Worm (Caenorhabditis elegans): ENCODE measurements around the gene duo-1.

The duo-1 gene

ce11 chrV:11546795-11547194 is 7.6 kb upstream of the duo-1 start, which contains the start of gene F38B7.11:
TSS of gene F38B7.11 (plus strand) at chrV:11547095.
- TF ChIP-seq W03F9.2 (tag; optimal IDR thresholded peaks at IDR 0.05): no peak
- no peak for TF ChIP-seq dao-5 (tag; optimal IDR thresholded peaks at IDR 0.05)
- TF ChIP-seq him-1 (tag; optimal IDR thresholded peaks at IDR 0.05): no peak

- no peak for TF ChIP-seq dao-5 (tag; optimal IDR thresholded peaks at IDR 0.05)
These were observed 5.5 kb upstream of the duo-1 start, which contains the start of the genes F38B7.17 and F38B7.3 for ce11 chrV:11548914-11549406. TSS of gene F38B7.17 (minus strand) at chrV:11548964. TSS of gene F38B7.3 (plus strand) at chrV:11549107.

ce11 chrV:11552379-11552778 is 2.1 kb upstream of the duo-1 start, which contains the start of gene srx-85:
TSS of gene srx-85 (plus strand) at chrV:11552679.
- no peak for TF ChIP-seq W03F9.2 (tag; optimal IDR thresholded peaks at IDR 0.05)
- no peak for TF ChIP-seq him-1 (tag; optimal IDR thresholded peaks at IDR 0.05)
- no peak for TF ChIP-seq dao-5 (tag; optimal IDR thresholded peaks at IDR 0.05)

- TF ChIP-seq him-1 (tag; optimal IDR thresholded peaks at IDR 0.05) (no peak), W03F9.2 (tag; optimal IDR thresholded peaks at IDR 0.05) (no peak), dao-5 (tag; optimal IDR thresholded peaks at IDR 0.05) (no peak)
These were observed 8.2 kb downstream of the duo-1 start, which contains the start of gene srx-86 for ce11 chrV:11562643-11563042. TSS of gene srx-86 (plus strand) at chrV:11562943.

- TF ChIP-seq him-1 (tag; optimal IDR thresholded peaks at IDR 0.05): no peak
These were observed 10.1 kb downstream of the duo-1 start, which contains the start of gene srx-87 for ce11 chrV:11564573-11564972. TSS of gene srx-87 (plus strand) at chrV:11564873.

ce11 chrV:11570169-11570651 is 15.8 kb downstream of the duo-1 start, which contains the start of the genes nhr-101 and pms-2:
TSS of gene nhr-101 (plus strand) at chrV:11570476.
TSS of gene pms-2 (minus strand) at chrV:11570601.
- TF ChIP-seq W03F9.2 (tag; optimal IDR thresholded peaks at IDR 0.05) (no peak), dao-5 (tag; optimal IDR thresholded peaks at IDR 0.05) (no peak), him-1 (tag; optimal IDR thresholded peaks at IDR 0.05) (no peak)

- TF ChIP-seq him-1 (tag; optimal IDR thresholded peaks at IDR 0.05) (no peak), W03F9.2 (tag; optimal IDR thresholded peaks at IDR 0.05) (peak; percentile 60)
These were observed 18.5 kb downstream of the duo-1 start, which contains the start of the genes H12C20.7 and nhr-68 for ce11 chrV:11572803-11573490. TSS of gene H12C20.7 (minus strand) at chrV:11572990. TSS of gene nhr-68 (plus strand) at chrV:11573440.

- TF ChIP-seq W03F9.2 (tag; optimal IDR thresholded peaks at IDR 0.05): no peak
- no peak for TF ChIP-seq him-1 (tag; optimal IDR thresholded peaks at IDR 0.05)
- no peak for TF ChIP-seq dao-5 (tag; optimal IDR thresholded peaks at IDR 0.05)
These were observed 20.1 kb downstream of the duo-1 start for ce11 chrV:11574563-11574962.

ce11 chrV:11580826-11581225 is 26.4 kb downstream of the duo-1 start, which contains the start of gene srx-90:
TSS of gene srx-90 (plus strand) at chrV:11581126.
- TF ChIP-seq dao-5 (tag; optimal IDR thresholded peaks at IDR 0.05) (no peak), W03F9.2 (tag; optimal IDR thresholded peaks at IDR 0.05) (no peak), him-1 (tag; optimal IDR thresholded peaks at IDR 0.05) (no peak)

- TF ChIP-seq W03F9.2 (tag; optimal IDR thresholded peaks at IDR 0.05) (no peak), him-1 (tag; optimal IDR thresholded peaks at IDR 0.05) (no peak), dao-5 (tag; optimal IDR thresholded peaks at IDR 0.05) (no peak)
These were observed 28.8 kb downstream of the duo-1 start, which contains the start of gene srx-88 for ce11 chrV:11583212-11583611. TSS of gene srx-88 (plus strand) at chrV:11583512.

- TF ChIP-seq dao-5 (tag; optimal IDR thresholded peaks at IDR 0.05): no peak
- no peak for TF ChIP-seq W03F9.2 (tag; optimal IDR thresholded peaks at IDR 0.05)
- no peak for TF ChIP-seq him-1 (tag; optimal IDR thresholded peaks at IDR 0.05)
These were observed 30.7 kb downstream of the duo-1 start for ce11 chrV:11585122-11585521.

- TF ChIP-seq W03F9.2 (tag; optimal IDR thresholded peaks at IDR 0.05) (no peak), dao-5 (tag; optimal IDR thresholded peaks at IDR 0.05) (no peak), him-1 (tag; optimal IDR thresholded peaks at IDR 0.05) (no peak)
These were observed 35.0 kb downstream of the duo-1 start, which contains the start of gene srx-82 for ce11 chrV:11589433-11589832. TSS of gene srx-82 (plus strand) at chrV:11589733.

ce11 chrV:11593427-11593826 is 39.0 kb downstream of the duo-1 start, which contains the start of gene srx-80:
TSS of gene srx-80 (plus strand) at chrV:11593727.
- TF ChIP-seq him-1 (tag; optimal IDR thresholded peaks at IDR 0.05) (no peak), dao-5 (tag; optimal IDR thresholded peaks at IDR 0.05) (no peak), W03F9.2 (tag; optimal IDR thresholded peaks at IDR 0.05) (no peak)

- TF ChIP-seq dao-5 (tag; optimal IDR thresholded peaks at IDR 0.05): no peak
- TF ChIP-seq him-1 (tag; optimal IDR thresholded peaks at IDR 0.05): no peak
- TF ChIP-seq W03F9.2 (tag; optimal IDR thresholded peaks at IDR 0.05): no peak
These were observed 39.5 kb downstream of the duo-1 start for ce11 chrV:11593888-11594287.
